Worm (Caenorhabditis elegans) whole organism, L2 larva: Measurements from ENCODE around the gene F35D2.2.

Experiments
- C34F6.9 ChIP-seq: fragments of 150-350 bp; optimal IDR thresholded peaks from 2 replicates; lab custom pipeline; 2014; ENCODE audit warnings: missing biosample characterization, missing genetic modification characterization
- F13H6.1 ChIP-seq: sonication (generic microtip); optimal IDR thresholded peaks from 2 replicates; lab custom pipeline; 2016; ENCODE audit warnings: missing genetic modification characterization, missing compliant biosample characterization
- R02D3.7 ChIP-seq: fragments of 150-350 bp; optimal IDR thresholded peaks from 2 replicates; lab custom pipeline; 2014; ENCODE audit warnings: missing biosample characterization, missing genetic modification characterization
- Y55F3AM.14 ChIP-seq: fragments of 200-800 bp; sonication (Bioruptor generic); optimal IDR thresholded peaks from 2 replicates; lab custom pipeline; 2018; ENCODE audit warnings: mild to moderate bottlenecking, missing genetic modification characterization, missing compliant biosample characterization
- ZK546.5 ChIP-seq: sonication (generic microtip); optimal IDR thresholded peaks from 2 replicates; lab custom pipeline; 2017; ENCODE audit warnings: missing biosample characterization, missing genetic modification characterization
- alr-1 ChIP-seq: fragments of 150-350 bp; optimal IDR thresholded peaks from 2 replicates; lab custom pipeline; 2014; ENCODE audit warnings: missing biosample characterization, missing genetic modification characterization
- ama-1 ChIP-seq: fragments of 150-350 bp; optimal IDR thresholded peaks from 2 replicates; lab custom pipeline; 2018; ENCODE audit warnings: inconsistent platforms
- ceh-82 ChIP-seq: fragments of 150-350 bp; optimal IDR thresholded peaks from 2 replicates; lab custom pipeline; 2014; ENCODE audit warnings: missing biosample characterization, missing genetic modification characterization
- crh-2 ChIP-seq: sonication (generic microtip); optimal IDR thresholded peaks from 2 replicates; lab custom pipeline; 2017; ENCODE audit warnings: missing biosample characterization, missing genetic modification characterization
- dmd-4 ChIP-seq: sonication (generic microtip); optimal IDR thresholded peaks from 2 replicates; lab custom pipeline; 2017; ENCODE audit warnings: missing biosample characterization, missing genetic modification characterization
- egl-27 ChIP-seq: sonication (generic microtip); optimal IDR thresholded peaks from 3 replicates; lab custom pipeline; 2017; ENCODE audit warnings: missing biosample characterization, missing genetic modification reagents, missing genetic modification characterization
- elt-1 ChIP-seq: fragments of 150-350 bp; optimal IDR thresholded peaks from 2 replicates; lab custom pipeline; 2014; ENCODE audit warnings: missing biosample characterization, missing genetic modification characterization
- elt-3 ChIP-seq: sonication (generic microtip); optimal IDR thresholded peaks from 2 replicates; lab custom pipeline; 2017; ENCODE audit warnings: missing biosample characterization, missing genetic modification characterization
- fos-1 ChIP-seq: fragments of 150-350 bp; optimal IDR thresholded peaks from 2 replicates; lab custom pipeline; 2014; ENCODE audit warnings: missing biosample characterization, missing genetic modification characterization
- gmeb-1 ChIP-seq: fragments of 150-350 bp; optimal IDR thresholded peaks from 2 replicates; lab custom pipeline; 2014; ENCODE audit warnings: missing biosample characterization, missing genetic modification characterization
- lin-11 ChIP-seq: fragments of 150-350 bp; sonication (generic microtip); optimal IDR thresholded peaks from 2 replicates; lab custom pipeline; 2014; ENCODE audit warnings: missing biosample characterization, missing genetic modification characterization, inconsistent platforms, mixed read lengths
- lin-13 ChIP-seq: fragments of 150-350 bp; optimal IDR thresholded peaks from 2 replicates; lab custom pipeline; 2014; ENCODE audit warnings: missing biosample characterization, missing genetic modification reagents, missing genetic modification characterization
- lsy-2 ChIP-seq, 2 experiments: fragments of 150-350 bp in 1 of 2; sonication (generic microtip) in 1 of 2; optimal IDR thresholded peaks; 2 replicates each; lab custom pipeline; 2014 to 2017; ENCODE audit warnings: missing biosample characterization in 2 of 2, missing genetic modification characterization in 2 of 2
- mab-5 ChIP-seq: fragments of 150-350 bp; optimal IDR thresholded peaks from 2 replicates; lab custom pipeline; 2014; ENCODE audit warnings: missing biosample characterization, missing genetic modification characterization
- mdl-1 ChIP-seq, 2 experiments: fragments of 150-350 bp in 1 of 2; sonication (generic microtip) in 1 of 2; optimal IDR thresholded peaks; 2 replicates each; lab custom pipeline; 2017; ENCODE audit warnings: missing biosample characterization in 2 of 2, missing genetic modification characterization in 2 of 2
- nhr-10 ChIP-seq: sonication (generic microtip); optimal IDR thresholded peaks from 2 replicates; lab custom pipeline; 2017; ENCODE audit warnings: missing biosample characterization, missing genetic modification characterization
- nhr-12 ChIP-seq: fragments of 150-350 bp; optimal IDR thresholded peaks from 2 replicates; lab custom pipeline; 2014; ENCODE audit warnings: missing biosample characterization, missing genetic modification characterization
- nhr-129 ChIP-seq: fragments of 150-350 bp; optimal IDR thresholded peaks from 2 replicates; lab custom pipeline; 2014; ENCODE audit warnings: missing biosample characterization, missing genetic modification characterization
- nhr-21 ChIP-seq: fragments of 150-350 bp; optimal IDR thresholded peaks from 2 replicates; lab custom pipeline; 2014; ENCODE audit warnings: missing biosample characterization, missing genetic modification characterization
- nhr-23 ChIP-seq: fragments of 150-350 bp; optimal IDR thresholded peaks from 2 replicates; lab custom pipeline; 2014; ENCODE audit warnings: missing biosample characterization, missing genetic modification reagents, missing genetic modification characterization
- nhr-237 ChIP-seq: fragments of 150-350 bp; optimal IDR thresholded peaks from 2 replicates; lab custom pipeline; 2014; ENCODE audit warnings: missing biosample characterization, missing genetic modification characterization
- nhr-25 ChIP-seq: fragments of 150-350 bp; sonication (generic microtip); optimal IDR thresholded peaks from 3 replicates; lab custom pipeline; 2014; ENCODE audit warnings: missing biosample characterization, missing genetic modification characterization
- nhr-6 ChIP-seq: fragments of 150-350 bp; optimal IDR thresholded peaks from 2 replicates; lab custom pipeline; 2014; ENCODE audit warnings: missing biosample characterization, missing genetic modification characterization
- nhr-77 ChIP-seq: fragments of 150-350 bp; optimal IDR thresholded peaks from 2 replicates; lab custom pipeline; 2014; ENCODE audit warnings: missing biosample characterization, missing genetic modification characterization
- peb-1 ChIP-seq: fragments of 150-350 bp; optimal IDR thresholded peaks from 2 replicates; lab custom pipeline; 2014; ENCODE audit warnings: missing biosample characterization, missing genetic modification characterization
- sem-4 ChIP-seq: fragments of 150-350 bp; optimal IDR thresholded peaks from 2 replicates; lab custom pipeline; 2014; ENCODE audit warnings: missing biosample characterization, missing genetic modification reagents, missing genetic modification characterization
- skn-1 ChIP-seq: sonication (generic microtip); optimal IDR thresholded peaks from 2 replicates; lab custom pipeline; 2017; ENCODE audit warnings: missing biosample characterization, missing genetic modification characterization
- sma-3 ChIP-seq: sonication (generic microtip); optimal IDR thresholded peaks from 2 replicates; lab custom pipeline; 2016; ENCODE audit warnings: missing genetic modification reagents, missing genetic modification characterization, missing compliant biosample characterization
- sma-9 ChIP-seq, 2 experiments: fragments of 150-350 bp in 1 of 2; sonication (generic microtip) in 1 of 2; optimal IDR thresholded peaks; 2 replicates each; lab custom pipeline; 2014 to 2016; ENCODE audit warnings: missing genetic modification characterization in 2 of 2, mild to moderate bottlenecking in 1 of 2, missing biosample characterization in 1 of 2, missing compliant biosample characterization in 1 of 2, missing genetic modification reagents in 1 of 2, moderate library complexity in 1 of 2
- snpc-4 ChIP-seq: fragments of 150-350 bp; optimal IDR thresholded peaks from 2 replicates; lab custom pipeline; 2014; ENCODE audit warnings: missing biosample characterization, missing genetic modification characterization
- unc-39 ChIP-seq: fragments of 150-350 bp; optimal IDR thresholded peaks from 2 replicates; lab custom pipeline; 2014; ENCODE audit warnings: missing biosample characterization, missing genetic modification characterization
- unc-55 ChIP-seq: fragments of 150-350 bp; sonication (generic microtip); optimal IDR thresholded peaks from 3 replicates; lab custom pipeline; 2014; ENCODE audit warnings: missing biosample characterization, missing genetic modification reagents, missing genetic modification characterization
- unc-62 ChIP-seq: fragments of 150-350 bp; optimal IDR thresholded peaks from 2 replicates; lab custom pipeline; 2014; ENCODE audit warnings: missing biosample characterization, missing genetic modification reagents, missing genetic modification characterization
- zag-1 ChIP-seq: fragments of 150-350 bp; optimal IDR thresholded peaks from 2 replicates; lab custom pipeline; 2014; ENCODE audit warnings: missing biosample characterization, missing genetic modification characterization
- ztf-1 ChIP-seq: fragments of 200-800 bp; sonication (Bioruptor generic); conservative IDR thresholded peaks from 2 replicates; pipeline ENCODE4 v1.3.6; 2022; ENCODE audit warnings: missing genetic modification characterization, missing compliant biosample characterization
- ztf-4 ChIP-seq: fragments of 150-350 bp; optimal IDR thresholded peaks from 2 replicates; lab custom pipeline; 2014; ENCODE audit warnings: missing biosample characterization, missing genetic modification characterization

F35D2.2 gene

ce11 chrII:7547269-7547668, 27.0 kb upstream of the F35D2.2 start:
- TF ChIP-seq nhr-23: no peak
- TF ChIP-seq sma-3: no peak
- TF ChIP-seq dmd-4 (tag; lab: Kevin White, UChicago): no peak
- TF ChIP-seq ztf-1: no peak
- TF ChIP-seq ama-1 (lab: Kevin White, UChicago): no peak
- no peak for TF ChIP-seq nhr-10 (tag; lab: Kevin White, UChicago)
- no peak for TF ChIP-seq mab-5 (tag; lab: Kevin White, UChicago)
- TF ChIP-seq C34F6.9 (tag; lab: Kevin White, UChicago): no peak
- TF ChIP-seq nhr-237: no peak
- no peak for TF ChIP-seq alr-1 (tag; lab: Kevin White, UChicago)
- no peak for TF ChIP-seq nhr-25 (tag; lab: Kevin White, UChicago)
- no peak for TF ChIP-seq snpc-4
- TF ChIP-seq lsy-2 (tag; optimal IDR thresholded peaks at IDR 0.05; lab: Kevin White, UChicago): no peak
- TF ChIP-seq egl-27 (tag; lab: Kevin White, UChicago): no peak
- no peak for TF ChIP-seq mdl-1 (tag; optimal IDR thresholded peaks at IDR 0.05; lab: Kevin White, UChicago)
- no peak for TF ChIP-seq R02D3.7
- no peak for TF ChIP-seq ZK546.5 (tag; lab: Kevin White, UChicago)
- TF ChIP-seq fos-1 (tag; lab: Kevin White, UChicago): no peak
- no peak for TF ChIP-seq unc-55 (GFP tag; lab: Kevin White, UChicago)
- TF ChIP-seq F13H6.1 (tag; lab: Kevin White, UChicago): no peak

- TF ChIP-seq elt-1 (tag; lab: Kevin White, UChicago) (no peak), nhr-6 (tag; lab: Kevin White, UChicago) (no peak), ztf-1 (no peak), nhr-10 (tag; lab: Kevin White, UChicago) (no peak), alr-1 (tag; lab: Kevin White, UChicago) (no peak), sma-9 (GFP tag; optimal IDR thresholded peaks at IDR 0.05; lab: Kevin White, UChicago) (no peak), sma-9 (tag; optimal IDR thresholded peaks at IDR 0.05; lab: Kevin White, UChicago) (no peak), lsy-2 (tag; optimal IDR thresholded peaks at IDR 0.05; lab: Kevin White, UChicago) (no peak), egl-27 (tag; lab: Kevin White, UChicago) (no peak), R02D3.7 (no peak), mab-5 (tag; lab: Kevin White, UChicago) (no peak), fos-1 (tag; lab: Kevin White, UChicago) (no peak), skn-1 (tag; lab: Kevin White, UChicago) (no peak), nhr-23 (no peak), peb-1 (no peak), dmd-4 (tag; lab: Kevin White, UChicago) (no peak)
- TF ChIP-seq, all 48 proteins: peak for 0
Observed at ce11 chrII:7548044-7548443, 26.2 kb upstream of the F35D2.2 start, which contains the start of gene fbxa-224. fbxa-224 (minus strand) TSS chrII:7548144.

DNA sequence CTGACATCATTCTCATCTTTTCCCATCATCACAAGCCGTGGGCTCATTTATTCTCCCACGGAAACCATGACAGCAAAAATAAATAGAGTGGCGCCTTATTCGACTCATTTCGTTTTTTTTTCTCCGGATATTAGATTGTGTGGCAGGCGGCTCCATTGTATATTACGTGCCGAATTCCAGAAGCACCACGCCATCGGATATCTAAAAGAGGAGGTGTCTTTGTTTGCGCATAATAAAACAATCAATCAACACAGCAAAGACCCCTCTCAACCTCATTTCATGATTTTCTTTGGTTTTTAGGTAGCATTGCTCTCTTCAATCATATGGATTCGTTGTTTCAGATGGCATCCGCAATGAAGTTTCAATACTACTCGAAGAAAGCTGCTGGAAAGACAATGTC, 25.2 kb upstream of the F35D2.2 start, which contains the start of gene tph-1:
Gene tph-1 (plus strand): TSS at position 301 of the 400 bp plus-strand sequence.
- no peak for TF ChIP-seq gmeb-1 (tag; lab: Kevin White, UChicago)
- no peak for TF ChIP-seq zag-1
- no peak for TF ChIP-seq nhr-237
- no peak for TF ChIP-seq R02D3.7
- TF ChIP-seq Y55F3AM.14 (GFP tag; lab: Kevin White, UChicago): no peak
- TF ChIP-seq ceh-82: no peak
- no peak for TF ChIP-seq skn-1 (tag; lab: Kevin White, UChicago)
- TF ChIP-seq unc-62: no peak
- TF ChIP-seq unc-55 (GFP tag; lab: Kevin White, UChicago): no peak
- no peak for TF ChIP-seq nhr-12
- TF ChIP-seq unc-39: no peak
- TF ChIP-seq egl-27 (tag; lab: Kevin White, UChicago): no peak
- no peak for TF ChIP-seq nhr-129 (tag; lab: Kevin White, UChicago)

ce11 chrII:7553806-7554205, 20.4 kb upstream of the F35D2.2 start, which contains the start of gene ZK1290.10:
ZK1290.10 (minus strand) TSS chrII:7553906.
- TF ChIP-seq Y55F3AM.14 (GFP tag; lab: Kevin White, UChicago) (no peak), sma-3 (no peak), mdl-1 (tag; optimal IDR thresholded peaks at IDR 0.05; lab: Kevin White, UChicago) (no peak), ztf-4 (tag; lab: Kevin White, UChicago) (no peak)
- TF ChIP-seq, all 48 proteins: peak for 0

DNA sequence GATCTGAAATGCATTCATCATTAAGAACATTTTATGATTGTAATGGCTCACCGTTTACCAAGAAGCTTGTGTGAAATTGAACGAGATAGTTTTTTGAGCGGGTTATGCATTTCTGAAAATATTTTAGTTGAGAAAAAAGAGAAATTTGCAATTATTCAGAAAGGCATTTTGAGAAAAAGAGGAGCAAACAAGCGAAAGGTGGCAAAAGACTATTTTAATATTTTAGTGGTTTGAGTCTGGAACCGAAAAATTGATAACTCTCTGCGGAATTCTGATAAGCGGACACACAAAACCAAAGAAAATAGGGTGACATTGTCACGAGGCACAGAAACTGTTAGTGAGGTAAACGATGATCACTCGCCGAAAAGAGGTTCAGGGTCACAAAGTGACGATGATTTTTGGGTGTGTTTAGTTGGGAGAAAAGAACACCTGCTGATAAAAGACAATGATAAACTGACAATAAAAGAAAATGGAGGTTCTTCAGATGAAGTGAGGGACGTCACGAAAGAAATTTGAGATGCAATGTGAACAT, 19.5 kb upstream of the F35D2.2 start:
- TF ChIP-seq nhr-77 (no peak), lin-13 (GFP tag; lab: Kevin White, UChicago) (no peak), Y55F3AM.14 (GFP tag; lab: Kevin White, UChicago) (peak; percentile 6), unc-39 (no peak), nhr-129 (tag; lab: Kevin White, UChicago) (peak; percentile 21), nhr-10 (tag; lab: Kevin White, UChicago) (no peak), lsy-2 (tag; optimal IDR thresholded peaks at IDR 0.05; lab: Kevin White, UChicago) (peak in 1 of 2 experiments; percentile 6), nhr-237 (no peak), sma-9 (GFP tag; optimal IDR thresholded peaks at IDR 0.05; lab: Kevin White, UChicago) (peak; percentile 88), sma-9 (tag; optimal IDR thresholded peaks at IDR 0.05; lab: Kevin White, UChicago) (no peak), crh-2 (tag; lab: Kevin White, UChicago) (peak; percentile 71), peb-1 (no peak), elt-3 (tag; lab: Kevin White, UChicago) (no peak), ztf-1 (no peak), lin-11 (tag; lab: Kevin White, UChicago) (no peak), unc-62 (no peak), sem-4 (tag; lab: Kevin White, UChicago) (no peak), gmeb-1 (tag; lab: Kevin White, UChicago) (peak; percentile 50), nhr-23 (no peak), snpc-4 (no peak), zag-1 (no peak), ama-1 (lab: Kevin White, UChicago) (no peak), fos-1 (tag; lab: Kevin White, UChicago) (peak; percentile 91), nhr-21 (tag; lab: Kevin White, UChicago) (peak; percentile 16), dmd-4 (tag; lab: Kevin White, UChicago) (no peak)
